Fruit fly (Drosophila melanogaster): Measurements from ENCODE around the gene NijA.

Gene NijA

dm6 chr3L:10693709-10694403, 2.8 kb downstream of the NijA start, which contains the start of gene ND-13B:
TSS of gene ND-13B (minus strand) at chr3L:10694108.
- TF ChIP-seq CTCF (optimal IDR thresholded peaks at IDR 0.05), result no peak
- no peak for TF ChIP-seq CG8478 (optimal IDR thresholded peaks at IDR 0.05)

- TF ChIP-seq CTCF (optimal IDR thresholded peaks at IDR 0.05) (no peak), CG8478 (optimal IDR thresholded peaks at IDR 0.05) (no peak)
Observed at dm6 chr3L:10692459-10693217, 4.0 kb downstream of the NijA start, which contains the start of gene CG33493. TSS of gene CG33493 (minus strand) at chr3L:10693167.

DNA sequence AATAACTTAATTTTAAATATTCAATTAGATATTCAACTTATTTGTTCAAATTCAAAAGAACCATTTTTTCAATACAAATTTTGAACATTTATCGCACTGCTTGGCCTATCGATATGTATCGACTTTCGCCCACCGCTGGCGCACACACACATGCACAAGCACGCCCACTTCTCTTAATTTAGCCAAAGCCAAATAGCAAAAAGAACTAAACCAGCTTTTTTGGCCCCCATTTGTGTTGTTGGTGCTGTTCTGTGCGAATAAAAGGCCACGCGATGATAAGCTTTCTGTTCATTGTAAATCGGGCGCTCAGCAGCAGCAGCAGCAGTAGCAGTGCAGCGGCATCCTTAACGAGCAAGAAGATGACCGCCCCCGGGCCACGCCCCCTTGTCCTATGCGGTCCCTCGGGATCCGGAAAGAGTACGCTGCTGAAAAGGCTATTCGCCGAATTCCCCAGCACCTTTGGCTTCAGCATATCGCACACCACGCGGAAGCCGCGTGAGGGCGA, 5.7 kb downstream of the NijA start, which contains the start of gene CG11811:
CG11811 (plus strand) TSS at position 121 of the 505 bp plus-strand sequence.
- TF ChIP-seq CTCF (optimal IDR thresholded peaks at IDR 0.05) (no peak), CG8478 (optimal IDR thresholded peaks at IDR 0.05) (no peak)

DNA sequence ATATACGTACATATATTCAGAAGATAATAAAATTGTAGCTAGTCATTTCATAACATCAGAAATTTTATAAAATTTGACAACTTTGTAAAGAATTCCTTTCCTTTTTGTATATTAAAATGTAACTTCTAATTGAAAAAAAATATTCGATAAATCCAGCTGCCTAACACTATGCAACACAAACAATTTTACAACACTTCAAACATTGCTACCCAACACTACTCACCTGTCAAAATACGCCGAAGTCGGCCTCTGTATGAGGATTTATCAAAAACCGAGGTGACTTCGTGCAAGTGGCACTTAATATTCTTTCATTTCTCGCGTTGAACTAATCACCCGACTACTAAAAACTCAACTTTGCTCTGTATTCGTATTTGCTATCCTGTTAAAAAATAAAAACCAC, 10.1 kb downstream of the NijA start:
- TF ChIP-seq CTCF (optimal IDR thresholded peaks at IDR 0.05) (no peak), CG8478 (optimal IDR thresholded peaks at IDR 0.05) (no peak)

- TF ChIP-seq CG8478 (optimal IDR thresholded peaks at IDR 0.05) (no peak), CTCF (optimal IDR thresholded peaks at IDR 0.05) (no peak)
Observed at dm6 chr3L:10684492-10684891, 12.2 kb downstream of the NijA start.

dm6 chr3L:10683899-10684340, 12.8 kb downstream of the NijA start:
- TF ChIP-seq CG8478 (optimal IDR thresholded peaks at IDR 0.05) (no peak), CTCF (optimal IDR thresholded peaks at IDR 0.05) (no peak)

- TF ChIP-seq CG8478 (optimal IDR thresholded peaks at IDR 0.05) (no peak), CTCF (optimal IDR thresholded peaks at IDR 0.05) (no peak)
Observed at dm6 chr3L:10682725-10683367, 13.8 kb downstream of the NijA start.

dm6 chr3L:10681814-10682213, 14.9 kb downstream of the NijA start:
- TF ChIP-seq CG8478 (optimal IDR thresholded peaks at IDR 0.05) (no peak), CTCF (optimal IDR thresholded peaks at IDR 0.05) (no peak)

DNA sequence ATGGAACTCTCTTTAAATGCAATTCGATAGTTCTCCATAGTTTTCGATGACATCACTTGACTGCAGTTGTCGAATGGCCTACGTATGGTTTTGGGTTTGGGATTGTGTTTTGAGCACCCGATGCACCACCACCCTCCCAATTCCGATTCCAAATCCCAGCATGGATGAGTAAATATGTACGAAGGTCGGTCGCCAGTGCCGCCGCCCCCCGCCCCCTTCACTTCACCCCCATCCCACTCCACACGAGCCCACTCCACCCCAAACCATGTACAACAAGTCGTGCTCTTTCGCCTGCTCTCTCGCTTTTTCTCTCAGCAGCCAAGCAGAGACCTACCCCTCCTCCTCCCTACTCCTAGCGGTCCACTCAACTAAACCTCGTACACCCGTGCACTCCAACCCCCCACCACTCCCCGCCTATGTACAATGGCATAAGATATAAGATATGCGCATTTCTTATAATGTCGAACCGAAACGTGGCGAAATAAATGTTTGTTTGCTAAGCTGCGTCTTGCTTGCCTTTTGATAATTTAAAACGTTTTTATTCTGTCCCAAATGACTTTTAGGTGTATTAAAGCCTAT, 15.9 kb downstream of the NijA start:
- TF ChIP-seq CG8478 (optimal IDR thresholded peaks at IDR 0.05) (no peak), CTCF (optimal IDR thresholded peaks at IDR 0.05) (no peak)

DNA sequence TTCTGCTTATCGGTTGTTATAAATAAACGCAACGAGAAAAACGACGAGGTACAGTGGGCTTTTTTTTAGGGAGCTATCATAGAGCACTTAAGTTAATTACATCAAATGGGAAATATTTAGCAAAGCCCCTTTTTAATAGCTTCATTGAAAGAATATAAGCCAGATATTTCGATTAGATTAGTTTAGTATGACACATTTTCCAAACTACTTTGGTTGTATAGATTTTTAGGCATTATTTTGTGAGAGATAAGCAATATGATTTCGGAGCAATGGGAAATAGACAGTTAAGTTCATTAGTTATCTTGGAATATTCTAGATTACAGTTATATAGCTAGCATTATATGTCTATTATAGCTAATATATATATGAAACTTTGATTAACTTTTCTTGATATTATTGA, 16.5 kb downstream of the NijA start:
- no peak for TF ChIP-seq CTCF (optimal IDR thresholded peaks at IDR 0.05)
- TF ChIP-seq CG8478 (optimal IDR thresholded peaks at IDR 0.05), result no peak

- no peak for TF ChIP-seq CG8478 (optimal IDR thresholded peaks at IDR 0.05)
- TF ChIP-seq CTCF (optimal IDR thresholded peaks at IDR 0.05), result no peak
Observed at dm6 chr3L:10679711-10680154, 16.9 kb downstream of the NijA start.

DNA sequence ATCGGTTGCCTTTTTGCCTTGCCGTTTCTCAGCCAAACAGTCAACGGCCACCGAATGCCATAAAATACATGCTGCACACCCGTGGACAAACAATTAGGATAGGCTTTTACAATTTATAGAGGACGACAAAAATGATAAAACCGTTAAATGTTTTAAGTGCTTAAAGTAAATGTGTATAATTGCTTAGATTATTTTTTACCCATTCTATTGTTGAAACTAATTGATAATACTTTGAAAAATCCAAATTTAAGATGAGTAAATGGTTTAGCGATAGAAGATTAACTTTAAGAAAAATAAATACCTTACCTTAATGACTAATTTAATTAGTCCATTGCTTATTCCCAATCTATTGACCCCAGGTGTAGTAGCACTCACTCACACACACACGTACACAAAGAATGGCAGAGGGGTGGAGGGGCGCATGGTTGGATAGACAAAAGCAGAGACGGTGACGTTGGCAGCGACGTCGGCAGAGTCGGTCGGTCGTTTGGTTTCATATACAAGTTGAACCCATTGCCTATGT, 18.1 kb downstream of the NijA start:
- TF ChIP-seq CG8478 (optimal IDR thresholded peaks at IDR 0.05) (no peak), CTCF (optimal IDR thresholded peaks at IDR 0.05) (no peak)

dm6 chr3L:10677816-10678215, 18.9 kb downstream of the NijA start:
- TF ChIP-seq CTCF (optimal IDR thresholded peaks at IDR 0.05) (no peak), CG8478 (optimal IDR thresholded peaks at IDR 0.05) (no peak)

DNA sequence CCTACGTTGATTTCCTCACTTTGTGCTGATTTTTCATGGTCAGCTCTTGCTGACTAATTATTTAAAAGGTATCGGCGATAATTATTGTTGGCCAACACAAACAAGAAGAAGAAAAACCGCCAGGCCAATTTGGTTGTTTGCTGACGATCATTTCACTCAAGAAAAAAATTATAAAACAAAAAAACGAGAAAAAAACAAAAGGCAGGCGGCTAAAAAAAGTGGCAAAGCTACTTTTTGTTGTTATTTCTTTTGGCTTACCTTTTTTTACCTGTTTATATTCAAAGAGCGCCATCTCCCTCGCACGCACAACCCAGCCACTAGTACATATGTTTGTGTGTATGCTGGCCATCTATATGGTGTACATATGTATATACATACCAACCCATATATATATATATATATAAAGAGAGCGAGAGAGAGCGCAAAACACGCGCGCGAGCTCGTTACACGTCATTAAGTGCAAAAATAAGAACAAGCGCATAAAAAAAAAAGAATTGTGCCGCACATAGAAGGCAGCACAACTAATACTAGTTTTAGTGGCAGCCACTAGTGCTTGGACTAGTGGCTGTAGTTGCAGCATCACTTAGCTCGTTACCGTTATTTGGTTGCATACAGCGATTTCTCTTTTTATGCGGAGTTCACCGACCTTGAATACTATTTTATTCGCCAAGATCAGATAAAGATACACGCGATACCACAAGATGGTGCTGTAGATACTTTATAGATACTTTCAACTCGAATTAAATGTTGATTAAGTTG, 20.9 kb downstream of the NijA start:
- no peak for TF ChIP-seq CG8478 (optimal IDR thresholded peaks at IDR 0.05)
- TF ChIP-seq CTCF (optimal IDR thresholded peaks at IDR 0.05), result no peak
